Worm (Caenorhabditis elegans) whole organism, L4 larva: ENCODE measurements around the gene C13B4.1.

ENCODE experiments used
- F26F4.8 ChIP-seq: fragments of 200-800 bp; sonication (Bioruptor generic); conservative IDR thresholded peaks from 2 replicates; pipeline ENCODE4 v1.3.6; 2022; ENCODE audit warnings: missing genetic modification characterization, missing compliant biosample characterization
- ama-1 ChIP-seq: fragments of 150-350 bp; optimal IDR thresholded peaks from 2 replicates; lab custom pipeline; 2014; ENCODE audit warnings: inconsistent platforms, mixed read lengths
- ceh-82 ChIP-seq: sonication (generic microtip); optimal IDR thresholded peaks from 2 replicates; lab custom pipeline; 2017; ENCODE audit warnings: missing biosample characterization, missing genetic modification characterization
- lin-13 ChIP-seq: fragments of 150-350 bp; optimal IDR thresholded peaks from 2 replicates; lab custom pipeline; 2014; ENCODE audit warnings: missing biosample characterization, missing genetic modification reagents, missing genetic modification characterization
- mep-1 ChIP-seq: fragments of 150-350 bp; sonication (generic microtip); optimal IDR thresholded peaks from 3 replicates; lab custom pipeline; 2014; ENCODE audit warnings: missing biosample characterization, missing genetic modification characterization
- spr-3 ChIP-seq: fragments of 200-800 bp; sonication (Bioruptor generic); optimal IDR thresholded peaks from 2 replicates; lab custom pipeline; 2018; ENCODE audit warnings: mild to moderate bottlenecking, missing genetic modification characterization, missing compliant biosample characterization

DNA sequence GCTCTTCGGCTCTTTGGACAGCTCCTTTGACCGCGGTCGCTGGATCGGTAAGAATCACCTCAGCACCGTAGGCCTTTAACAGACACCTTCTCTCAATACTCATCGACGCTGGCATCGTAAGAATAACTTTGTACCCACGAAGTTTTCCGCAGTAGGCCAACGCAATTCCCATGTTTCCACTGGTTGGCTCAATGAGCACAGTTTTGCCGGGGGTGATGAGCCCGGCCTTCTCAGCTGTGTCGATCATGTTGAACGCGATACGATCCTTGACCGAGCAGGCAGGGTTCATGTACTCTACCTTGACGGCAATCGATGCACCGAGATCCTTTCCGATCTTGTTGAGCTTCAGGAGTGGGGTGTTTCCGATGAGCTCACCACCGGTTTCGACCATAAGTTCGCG is 14.6 kb upstream of the C13B4.1 start:
- TF ChIP-seq spr-3 (GFP tag; lab: Kevin White, UChicago) (no peak), F26F4.8 (GFP tag; lab: Robert Waterston, UW) (no peak), lin-13 (no peak), ceh-82 (tag; lab: Kevin White, UChicago) (no peak), ama-1 (lab: Kevin White, UChicago) (no peak), mep-1 (tag; lab: Kevin White, UChicago) (no peak)
